Worm (Caenorhabditis elegans) whole organism, L2 larva: ENCODE measurements around the gene pot-1.

ENCODE experiments used
- C34F6.9 ChIP-seq: fragments of 150-350 bp; optimal IDR thresholded peaks from 2 replicates; lab custom pipeline; 2014; ENCODE audit warnings: missing biosample characterization, missing genetic modification characterization
- F13H6.1 ChIP-seq: sonication (generic microtip); optimal IDR thresholded peaks from 2 replicates; lab custom pipeline; 2016; ENCODE audit warnings: missing genetic modification characterization, missing compliant biosample characterization
- R02D3.7 ChIP-seq: fragments of 150-350 bp; optimal IDR thresholded peaks from 2 replicates; lab custom pipeline; 2014; ENCODE audit warnings: missing biosample characterization, missing genetic modification characterization
- ZK546.5 ChIP-seq: sonication (generic microtip); optimal IDR thresholded peaks from 2 replicates; lab custom pipeline; 2017; ENCODE audit warnings: missing biosample characterization, missing genetic modification characterization
- alr-1 ChIP-seq: fragments of 150-350 bp; optimal IDR thresholded peaks from 2 replicates; lab custom pipeline; 2014; ENCODE audit warnings: missing biosample characterization, missing genetic modification characterization
- aly-2 ChIP-seq: fragments of 150-350 bp; optimal IDR thresholded peaks from 2 replicates; lab custom pipeline; 2014; ENCODE audit warnings: missing biosample characterization, missing genetic modification characterization
- ama-1 ChIP-seq: fragments of 150-350 bp; optimal IDR thresholded peaks from 2 replicates; lab custom pipeline; 2018; ENCODE audit warnings: inconsistent platforms
- blmp-1 ChIP-seq: sonication (generic microtip); optimal IDR thresholded peaks from 2 replicates; lab custom pipeline; 2017; ENCODE audit warnings: missing genetic modification characterization, mild to moderate bottlenecking, missing compliant biosample characterization, antibody characterized with exemption, moderate library complexity; ENCODE audit not compliant: insufficient read depth
- ceh-16 ChIP-seq: fragments of 150-350 bp; optimal IDR thresholded peaks from 2 replicates; lab custom pipeline; 2014; ENCODE audit warnings: missing biosample characterization, missing genetic modification characterization
- ceh-82 ChIP-seq: fragments of 150-350 bp; optimal IDR thresholded peaks from 2 replicates; lab custom pipeline; 2014; ENCODE audit warnings: missing biosample characterization, missing genetic modification characterization
- crh-2 ChIP-seq: sonication (generic microtip); optimal IDR thresholded peaks from 2 replicates; lab custom pipeline; 2017; ENCODE audit warnings: missing biosample characterization, missing genetic modification characterization
- dmd-4 ChIP-seq: sonication (generic microtip); optimal IDR thresholded peaks from 2 replicates; lab custom pipeline; 2017; ENCODE audit warnings: missing biosample characterization, missing genetic modification characterization
- egl-27 ChIP-seq: sonication (generic microtip); optimal IDR thresholded peaks from 3 replicates; lab custom pipeline; 2017; ENCODE audit warnings: missing biosample characterization, missing genetic modification reagents, missing genetic modification characterization
- elt-1 ChIP-seq: fragments of 150-350 bp; optimal IDR thresholded peaks from 2 replicates; lab custom pipeline; 2014; ENCODE audit warnings: missing biosample characterization, missing genetic modification characterization
- elt-3 ChIP-seq: sonication (generic microtip); optimal IDR thresholded peaks from 2 replicates; lab custom pipeline; 2017; ENCODE audit warnings: missing biosample characterization, missing genetic modification characterization
- fos-1 ChIP-seq: fragments of 150-350 bp; optimal IDR thresholded peaks from 2 replicates; lab custom pipeline; 2014; ENCODE audit warnings: missing biosample characterization, missing genetic modification characterization
- gmeb-1 ChIP-seq: fragments of 150-350 bp; optimal IDR thresholded peaks from 2 replicates; lab custom pipeline; 2014; ENCODE audit warnings: missing biosample characterization, missing genetic modification characterization
- lin-11 ChIP-seq: fragments of 150-350 bp; sonication (generic microtip); optimal IDR thresholded peaks from 2 replicates; lab custom pipeline; 2014; ENCODE audit warnings: missing biosample characterization, missing genetic modification characterization, inconsistent platforms, mixed read lengths
- lin-13 ChIP-seq: fragments of 150-350 bp; optimal IDR thresholded peaks from 2 replicates; lab custom pipeline; 2014; ENCODE audit warnings: missing biosample characterization, missing genetic modification reagents, missing genetic modification characterization
- lin-39 ChIP-seq: fragments of 150-350 bp; optimal IDR thresholded peaks from 2 replicates; lab custom pipeline; 2014; ENCODE audit warnings: missing biosample characterization, missing genetic modification reagents, missing genetic modification characterization
- lsy-2 ChIP-seq, 2 experiments: fragments of 150-350 bp in 1 of 2; sonication (generic microtip) in 1 of 2; optimal IDR thresholded peaks; 2 replicates each; lab custom pipeline; 2014 to 2017; ENCODE audit warnings: missing biosample characterization in 2 of 2, missing genetic modification characterization in 2 of 2
- mab-5 ChIP-seq: fragments of 150-350 bp; optimal IDR thresholded peaks from 2 replicates; lab custom pipeline; 2014; ENCODE audit warnings: missing biosample characterization, missing genetic modification characterization
- mbf-1 ChIP-seq: sonication (generic microtip); optimal IDR thresholded peaks from 2 replicates; lab custom pipeline; 2017; ENCODE audit warnings: missing biosample characterization, missing genetic modification characterization
- mdl-1 ChIP-seq, 2 experiments: fragments of 150-350 bp in 1 of 2; sonication (generic microtip) in 1 of 2; optimal IDR thresholded peaks; 2 replicates each; lab custom pipeline; 2017; ENCODE audit warnings: missing biosample characterization in 2 of 2, missing genetic modification characterization in 2 of 2
- nhr-10 ChIP-seq: sonication (generic microtip); optimal IDR thresholded peaks from 2 replicates; lab custom pipeline; 2017; ENCODE audit warnings: missing biosample characterization, missing genetic modification characterization
- nhr-11 ChIP-seq: fragments of 150-350 bp; optimal IDR thresholded peaks from 2 replicates; lab custom pipeline; 2014; ENCODE audit warnings: missing biosample characterization, missing genetic modification characterization
- nhr-12 ChIP-seq: fragments of 150-350 bp; optimal IDR thresholded peaks from 2 replicates; lab custom pipeline; 2014; ENCODE audit warnings: missing biosample characterization, missing genetic modification characterization
- nhr-129 ChIP-seq: fragments of 150-350 bp; optimal IDR thresholded peaks from 2 replicates; lab custom pipeline; 2014; ENCODE audit warnings: missing biosample characterization, missing genetic modification characterization
- nhr-21 ChIP-seq: fragments of 150-350 bp; optimal IDR thresholded peaks from 2 replicates; lab custom pipeline; 2014; ENCODE audit warnings: missing biosample characterization, missing genetic modification characterization
- nhr-23 ChIP-seq: fragments of 150-350 bp; optimal IDR thresholded peaks from 2 replicates; lab custom pipeline; 2014; ENCODE audit warnings: missing biosample characterization, missing genetic modification reagents, missing genetic modification characterization
- nhr-237 ChIP-seq: fragments of 150-350 bp; optimal IDR thresholded peaks from 2 replicates; lab custom pipeline; 2014; ENCODE audit warnings: missing biosample characterization, missing genetic modification characterization
- nhr-25 ChIP-seq: fragments of 150-350 bp; sonication (generic microtip); optimal IDR thresholded peaks from 3 replicates; lab custom pipeline; 2014; ENCODE audit warnings: missing biosample characterization, missing genetic modification characterization
- nhr-6 ChIP-seq: fragments of 150-350 bp; optimal IDR thresholded peaks from 2 replicates; lab custom pipeline; 2014; ENCODE audit warnings: missing biosample characterization, missing genetic modification characterization
- nhr-77 ChIP-seq: fragments of 150-350 bp; optimal IDR thresholded peaks from 2 replicates; lab custom pipeline; 2014; ENCODE audit warnings: missing biosample characterization, missing genetic modification characterization
- peb-1 ChIP-seq: fragments of 150-350 bp; optimal IDR thresholded peaks from 2 replicates; lab custom pipeline; 2014; ENCODE audit warnings: missing biosample characterization, missing genetic modification characterization
- sem-4 ChIP-seq: fragments of 150-350 bp; optimal IDR thresholded peaks from 2 replicates; lab custom pipeline; 2014; ENCODE audit warnings: missing biosample characterization, missing genetic modification reagents, missing genetic modification characterization
- skn-1 ChIP-seq: sonication (generic microtip); optimal IDR thresholded peaks from 2 replicates; lab custom pipeline; 2017; ENCODE audit warnings: missing biosample characterization, missing genetic modification characterization
- sma-3 ChIP-seq: sonication (generic microtip); optimal IDR thresholded peaks from 2 replicates; lab custom pipeline; 2016; ENCODE audit warnings: missing genetic modification reagents, missing genetic modification characterization, missing compliant biosample characterization
- sma-9 ChIP-seq, 2 experiments: fragments of 150-350 bp in 1 of 2; sonication (generic microtip) in 1 of 2; optimal IDR thresholded peaks; 2 replicates each; lab custom pipeline; 2014 to 2016; ENCODE audit warnings: missing genetic modification characterization in 2 of 2, mild to moderate bottlenecking in 1 of 2, missing biosample characterization in 1 of 2, missing compliant biosample characterization in 1 of 2, missing genetic modification reagents in 1 of 2, moderate library complexity in 1 of 2
- snpc-4 ChIP-seq: fragments of 150-350 bp; optimal IDR thresholded peaks from 2 replicates; lab custom pipeline; 2014; ENCODE audit warnings: missing biosample characterization, missing genetic modification characterization
- unc-55 ChIP-seq: fragments of 150-350 bp; sonication (generic microtip); optimal IDR thresholded peaks from 3 replicates; lab custom pipeline; 2014; ENCODE audit warnings: missing biosample characterization, missing genetic modification reagents, missing genetic modification characterization
- unc-62 ChIP-seq: fragments of 150-350 bp; optimal IDR thresholded peaks from 2 replicates; lab custom pipeline; 2014; ENCODE audit warnings: missing biosample characterization, missing genetic modification reagents, missing genetic modification characterization
- zag-1 ChIP-seq: fragments of 150-350 bp; optimal IDR thresholded peaks from 2 replicates; lab custom pipeline; 2014; ENCODE audit warnings: missing biosample characterization, missing genetic modification characterization
- ztf-1 ChIP-seq: fragments of 200-800 bp; sonication (Bioruptor generic); conservative IDR thresholded peaks from 2 replicates; pipeline ENCODE4 v1.3.6; 2022; ENCODE audit warnings: missing genetic modification characterization, missing compliant biosample characterization
- ztf-11 ChIP-seq: sonication (generic microtip); optimal IDR thresholded peaks from 2 replicates; lab custom pipeline; 2017; ENCODE audit warnings: missing biosample characterization, missing genetic modification characterization
- ztf-4 ChIP-seq: fragments of 150-350 bp; optimal IDR thresholded peaks from 2 replicates; lab custom pipeline; 2014; ENCODE audit warnings: missing biosample characterization, missing genetic modification characterization

The pot-1 gene

DNA sequence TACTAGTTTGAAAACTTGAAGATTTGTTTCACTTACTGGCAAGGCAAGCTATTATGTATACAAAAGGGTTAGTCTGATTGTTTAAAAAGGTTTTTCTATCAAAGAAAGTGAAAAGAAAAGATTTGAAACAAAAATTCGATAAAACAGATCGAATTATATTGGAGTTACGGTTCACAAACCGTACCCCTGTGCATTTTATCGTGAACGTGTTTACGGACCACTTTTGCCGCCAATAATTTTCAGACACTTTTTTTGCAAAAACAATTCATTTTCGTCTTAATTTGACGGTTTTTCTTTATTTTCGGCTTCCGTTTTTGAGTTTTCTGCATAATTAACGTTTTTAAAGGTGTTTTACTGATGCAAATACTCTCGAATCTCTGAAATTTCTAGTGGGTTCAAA is 31.8 kb upstream of the pot-1 start:
- no peak for TF ChIP-seq ama-1 (lab: Kevin White, UChicago)
- no peak for TF ChIP-seq dmd-4 (tag; lab: Kevin White, UChicago)
- no peak for TF ChIP-seq ztf-1
- TF ChIP-seq nhr-77 (tag; lab: Kevin White, UChicago): no peak
- no peak for TF ChIP-seq unc-62 (GFP tag; lab: Kevin White, UChicago)
- TF ChIP-seq blmp-1 (tag; lab: Kevin White, UChicago): no peak
- no peak for TF ChIP-seq nhr-6
- no peak for TF ChIP-seq mdl-1 (tag; optimal IDR thresholded peaks at IDR 0.05; lab: Kevin White, UChicago)
- TF ChIP-seq fos-1 (tag; lab: Kevin White, UChicago): no peak
- TF ChIP-seq mbf-1 (tag; lab: Kevin White, UChicago): no peak
- no peak for TF ChIP-seq nhr-129
- no peak for TF ChIP-seq sem-4 (tag; lab: Kevin White, UChicago)
- no peak for TF ChIP-seq nhr-12 (tag; lab: Kevin White, UChicago)
- no peak for TF ChIP-seq F13H6.1 (tag; lab: Kevin White, UChicago)
- no peak for TF ChIP-seq aly-2 (tag; lab: Kevin White, UChicago)
- no peak for TF ChIP-seq elt-1
- no peak for TF ChIP-seq ceh-16 (tag; lab: Kevin White, UChicago)
- no peak for TF ChIP-seq lin-11
- TF ChIP-seq nhr-23 (tag; lab: Kevin White, UChicago): no peak

DNA sequence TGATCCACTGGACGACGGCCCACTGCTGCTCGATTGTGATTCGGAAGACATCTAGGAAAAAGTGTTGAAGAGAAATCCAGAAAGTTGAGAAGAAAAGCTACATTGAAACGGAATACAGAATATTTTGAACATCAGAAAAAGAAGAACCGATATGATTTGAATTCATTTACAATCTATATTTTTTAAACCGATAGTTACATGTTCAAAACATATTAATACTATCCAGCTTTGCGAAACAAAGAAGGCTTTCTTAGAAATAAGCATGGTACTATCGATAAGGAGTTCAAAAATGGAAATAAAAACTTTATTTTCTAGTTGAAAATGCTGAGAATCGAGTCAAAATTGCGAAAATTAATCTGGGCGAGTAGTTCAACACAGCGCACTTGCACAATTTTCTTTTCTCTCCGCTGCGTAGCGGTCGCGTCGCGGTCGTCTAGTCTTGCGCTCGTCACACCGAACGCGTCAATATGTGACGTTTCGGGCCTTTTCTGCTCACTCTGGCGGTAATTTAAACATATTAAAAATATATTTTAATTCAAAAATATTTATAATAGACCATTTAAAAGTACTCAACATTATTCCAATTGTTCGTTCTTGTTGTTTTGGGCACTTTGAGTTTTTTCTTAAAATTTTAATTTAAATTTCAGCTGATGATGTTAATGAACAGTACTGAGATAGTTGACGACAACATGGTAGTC is 28.7 kb upstream of the pot-1 start, which contains the start of the genes syf-2 and K04G7.1:
syf-2 (minus strand) TSS at position 51 of the 698 bp plus-strand sequence.
K04G7.1 (plus strand) TSS at position 648 of the 698 bp plus-strand sequence.
- peak; percentile 69 for TF ChIP-seq nhr-6
- TF ChIP-seq nhr-129: peak; percentile 82
- TF ChIP-seq sma-3 (GFP tag; lab: Kevin White, UChicago): peak; percentile 86
- peak; percentile 94 for TF ChIP-seq crh-2 (tag; lab: Kevin White, UChicago)
- TF ChIP-seq sma-9 (GFP tag; optimal IDR thresholded peaks at IDR 0.05; lab: Kevin White, UChicago): peak; percentile 83
- TF ChIP-seq sma-9 (tag; optimal IDR thresholded peaks at IDR 0.05; lab: Kevin White, UChicago): no peak
- TF ChIP-seq ztf-4 (tag; lab: Kevin White, UChicago): peak; percentile 58
- TF ChIP-seq snpc-4: peak; percentile 82
- peak; percentile 66 for TF ChIP-seq zag-1 (tag; lab: Kevin White, UChicago)
- TF ChIP-seq ztf-1: no peak
- peak; percentile 99 for TF ChIP-seq lin-13 (GFP tag; lab: Kevin White, UChicago)
- TF ChIP-seq fos-1 (tag; lab: Kevin White, UChicago): peak; percentile 82
- TF ChIP-seq nhr-12 (tag; lab: Kevin White, UChicago): no peak
- no peak for TF ChIP-seq peb-1
- TF ChIP-seq nhr-11 (tag; lab: Kevin White, UChicago): no peak
- TF ChIP-seq ama-1 (lab: Kevin White, UChicago): no peak
- TF ChIP-seq F13H6.1 (tag; lab: Kevin White, UChicago): peak; percentile 78
- peak; percentile 78 to 96 for TF ChIP-seq lsy-2 (tag; optimal IDR thresholded peaks at IDR 0.05; lab: Kevin White, UChicago)
- TF ChIP-seq C34F6.9: peak; percentile 94
- TF ChIP-seq lin-39 (tag; lab: Kevin White, UChicago): peak; percentile 3
- TF ChIP-seq lin-11: peak; percentile 87
- TF ChIP-seq ceh-16 (tag; lab: Kevin White, UChicago): peak; percentile 56
- TF ChIP-seq mdl-1 (tag; optimal IDR thresholded peaks at IDR 0.05; lab: Kevin White, UChicago): peak in 1 of 2 experiments; percentile 67
- TF ChIP-seq nhr-10 (tag; lab: Kevin White, UChicago): no peak
- TF ChIP-seq mbf-1 (tag; lab: Kevin White, UChicago): no peak
- peak; percentile 98 for TF ChIP-seq unc-55 (GFP tag; lab: Kevin White, UChicago)
- TF ChIP-seq dmd-4 (tag; lab: Kevin White, UChicago): no peak
- TF ChIP-seq egl-27: peak; percentile 92
- TF ChIP-seq ceh-82 (tag; lab: Kevin White, UChicago): no peak
- peak; percentile 79 for TF ChIP-seq mab-5 (tag; lab: Kevin White, UChicago)
- peak; percentile 86 for TF ChIP-seq nhr-21 (tag; lab: Kevin White, UChicago)
- peak; percentile 77 for TF ChIP-seq sem-4 (tag; lab: Kevin White, UChicago)
- TF ChIP-seq nhr-77 (tag; lab: Kevin White, UChicago): peak; percentile 32
- no peak for TF ChIP-seq ztf-11 (tag; lab: Kevin White, UChicago)
- peak; percentile 63 for TF ChIP-seq blmp-1 (tag; lab: Kevin White, UChicago)
- TF ChIP-seq ZK546.5 (tag; lab: Kevin White, UChicago): peak; percentile 12
- peak; percentile 95 for TF ChIP-seq gmeb-1 (tag; lab: Kevin White, UChicago)
- no peak for TF ChIP-seq nhr-237 (tag; lab: Kevin White, UChicago)
- no peak for TF ChIP-seq nhr-23 (tag; lab: Kevin White, UChicago)
- TF ChIP-seq alr-1 (tag; lab: Kevin White, UChicago): no peak
- no peak for TF ChIP-seq elt-1
- TF ChIP-seq R02D3.7: peak; percentile 19
- TF ChIP-seq elt-3: no peak
- TF ChIP-seq unc-62 (GFP tag; lab: Kevin White, UChicago): no peak
- peak; percentile 19 for TF ChIP-seq skn-1
- peak; percentile 89 for TF ChIP-seq nhr-25 (tag; lab: Kevin White, UChicago)
- no peak for TF ChIP-seq aly-2 (tag; lab: Kevin White, UChicago)
